Fruit fly (Drosophila melanogaster): Measurements from ENCODE around the gene mtd.

DNA sequence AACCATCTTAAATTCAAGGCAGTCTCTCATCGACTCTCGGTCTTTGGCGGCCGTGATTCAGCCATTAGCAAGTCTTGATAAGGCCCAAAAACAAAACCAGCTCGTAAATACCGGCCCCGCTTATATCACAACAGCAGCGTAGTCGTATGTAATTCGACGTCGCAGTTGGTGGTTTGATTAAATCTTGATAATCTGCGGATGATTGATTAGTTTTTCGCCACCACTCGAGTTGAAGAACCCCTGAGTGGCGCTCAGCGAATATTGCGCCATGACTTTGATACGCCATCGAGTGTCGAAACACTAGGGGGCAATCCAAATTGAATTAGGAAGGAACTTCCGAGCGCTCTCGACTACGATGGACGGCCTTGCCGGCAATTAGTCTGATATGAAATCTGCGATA, 71.6 kb downstream of the mtd start:
- no peak for TF ChIP-seq CG11456 (GFP tag; IDR thresholded peaks at IDR 0.05)
- TF ChIP-seq tna (GFP tag; IDR thresholded peaks at IDR 0.05; ENCODE audit: partially characterized antibody) = no peak
- no peak for TF ChIP-seq tgo (GFP tag; IDR thresholded peaks at IDR 0.05)
- no peak for TF ChIP-seq CG3838 (GFP tag; optimal IDR thresholded peaks at IDR 0.05)
- TF ChIP-seq onecut (GFP tag; IDR thresholded peaks at IDR 0.05) = no peak
- TF ChIP-seq Side (GFP tag; optimal IDR thresholded peaks at IDR 0.05) = no peak

Measured in whole organism, embryonic.